Worm (Caenorhabditis elegans) whole organism, L4/young adult: ENCODE measurements around the gene Y53G8AR.1.

ENCODE experiments used
- dao-5 ChIP-seq: sonication (generic microtip); optimal IDR thresholded peaks from 2 replicates; lab custom pipeline; 2016; ENCODE audit warnings: missing genotype, missing genetic modification characterization, moderate library complexity, missing compliant biosample characterization
- him-1 ChIP-seq: sonication (generic microtip); optimal IDR thresholded peaks from 2 replicates; lab custom pipeline; 2016; ENCODE audit warnings: missing genotype, missing genetic modification reagents, missing genetic modification characterization, missing compliant biosample characterization

DNA sequence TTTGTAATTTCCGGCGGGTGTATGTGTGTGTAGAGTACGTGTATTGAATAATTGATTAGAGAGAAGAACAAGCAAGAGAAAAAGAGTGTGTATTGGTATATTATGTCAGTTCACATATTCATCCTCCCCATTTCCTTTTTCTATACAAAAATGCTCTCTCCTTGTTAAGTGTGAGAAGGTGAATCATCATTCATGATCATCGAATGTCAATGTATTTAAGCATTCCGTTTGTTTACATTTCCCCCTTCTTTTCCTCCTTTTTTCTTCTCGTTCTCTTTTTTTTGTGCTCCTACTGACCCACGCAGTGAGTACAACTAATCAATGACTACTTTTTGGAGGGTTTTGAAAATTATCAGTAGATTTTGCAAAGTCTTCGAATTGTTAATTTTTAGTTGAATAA is 10.6 kb downstream of the Y53G8AR.1 start:
- TF ChIP-seq him-1 (tag; lab: Kevin White, UChicago): no peak
- no peak for TF ChIP-seq dao-5 (tag; lab: Kevin White, UChicago)
